Worm (Caenorhabditis elegans) whole organism, L2 larva: Measurements from ENCODE around the gene F10C1.3.

Source experiments
- ama-1 ChIP-seq: fragments of 150-350 bp; optimal IDR thresholded peaks from 2 replicates; lab custom pipeline; 2018; ENCODE audit warnings: inconsistent platforms
- blmp-1 ChIP-seq: sonication (generic microtip); optimal IDR thresholded peaks from 2 replicates; lab custom pipeline; 2017; ENCODE audit warnings: missing genetic modification characterization, mild to moderate bottlenecking, missing compliant biosample characterization, antibody characterized with exemption, moderate library complexity; ENCODE audit not compliant: insufficient read depth
- ceh-82 ChIP-seq: fragments of 150-350 bp; optimal IDR thresholded peaks from 2 replicates; lab custom pipeline; 2014; ENCODE audit warnings: missing biosample characterization, missing genetic modification characterization
- egl-27 ChIP-seq: sonication (generic microtip); optimal IDR thresholded peaks from 3 replicates; lab custom pipeline; 2017; ENCODE audit warnings: missing biosample characterization, missing genetic modification reagents, missing genetic modification characterization
- fos-1 ChIP-seq: fragments of 150-350 bp; optimal IDR thresholded peaks from 2 replicates; lab custom pipeline; 2014; ENCODE audit warnings: missing biosample characterization, missing genetic modification characterization
- lin-13 ChIP-seq: fragments of 150-350 bp; optimal IDR thresholded peaks from 2 replicates; lab custom pipeline; 2014; ENCODE audit warnings: missing biosample characterization, missing genetic modification reagents, missing genetic modification characterization
- nhr-23 ChIP-seq: fragments of 150-350 bp; optimal IDR thresholded peaks from 2 replicates; lab custom pipeline; 2014; ENCODE audit warnings: missing biosample characterization, missing genetic modification reagents, missing genetic modification characterization
- nhr-237 ChIP-seq: fragments of 150-350 bp; optimal IDR thresholded peaks from 2 replicates; lab custom pipeline; 2014; ENCODE audit warnings: missing biosample characterization, missing genetic modification characterization
- skn-1 ChIP-seq: sonication (generic microtip); optimal IDR thresholded peaks from 2 replicates; lab custom pipeline; 2017; ENCODE audit warnings: missing biosample characterization, missing genetic modification characterization
- unc-62 ChIP-seq: fragments of 150-350 bp; optimal IDR thresholded peaks from 2 replicates; lab custom pipeline; 2014; ENCODE audit warnings: missing biosample characterization, missing genetic modification reagents, missing genetic modification characterization
- zag-1 ChIP-seq: fragments of 150-350 bp; optimal IDR thresholded peaks from 2 replicates; lab custom pipeline; 2014; ENCODE audit warnings: missing biosample characterization, missing genetic modification characterization
- ztf-11 ChIP-seq: sonication (generic microtip); optimal IDR thresholded peaks from 2 replicates; lab custom pipeline; 2017; ENCODE audit warnings: missing biosample characterization, missing genetic modification characterization

- no peak for TF ChIP-seq blmp-1 (tag; lab: Kevin White, UChicago)
- TF ChIP-seq ama-1 (lab: Kevin White, UChicago), result no peak
- no peak for TF ChIP-seq nhr-237 (tag; lab: Kevin White, UChicago)
- no peak for TF ChIP-seq unc-62 (GFP tag; lab: Kevin White, UChicago)
- no peak for TF ChIP-seq lin-13
- TF ChIP-seq fos-1 (tag; lab: Kevin White, UChicago), result no peak
- TF ChIP-seq nhr-23, result no peak
- no peak for TF ChIP-seq skn-1 (tag; lab: Kevin White, UChicago)
- TF ChIP-seq ceh-82 (tag; lab: Kevin White, UChicago), result no peak
- TF ChIP-seq ztf-11, result no peak
- no peak for TF ChIP-seq egl-27 (tag; lab: Kevin White, UChicago)
- TF ChIP-seq zag-1 (tag; lab: Kevin White, UChicago), result no peak
These were observed 34.9 kb upstream of the F10C1.3 start, which contains the start of gene K05F1.14 for ce11 chrII:5792490-5792889.
